Fruit fly (Drosophila melanogaster): ENCODE data around the gene CG15247.

Gene CG15247

DNA sequence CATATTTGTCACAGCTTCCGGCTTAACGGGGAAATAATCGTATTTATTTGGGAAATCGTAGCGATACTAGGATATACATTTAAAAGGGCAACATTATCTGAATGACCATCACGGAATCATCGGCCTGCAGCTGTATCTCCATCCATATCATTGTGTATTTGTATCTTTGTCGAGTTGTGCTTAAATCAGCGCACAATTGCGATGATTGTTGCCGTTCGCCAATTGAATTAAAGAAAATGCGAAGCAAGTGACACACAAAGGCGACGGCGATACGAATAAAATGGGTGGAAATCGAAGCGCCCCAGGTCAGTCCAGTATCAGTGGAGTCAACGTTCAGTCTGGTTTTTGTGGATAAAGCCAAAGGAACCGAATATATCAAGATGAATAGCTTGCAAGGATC, 3.1 kb upstream of the CG15247 start, which contains the start of gene CG9686:
Gene CG9686, plus strand, starts transcription at position 301 of the 400 bp plus-strand sequence.
- TF ChIP-seq CG13204 (GFP tag; optimal IDR thresholded peaks at IDR 0.05) (no peak), D1 (tag; optimal IDR thresholded peaks at IDR 0.05) (no peak), CG10348 (GFP tag; IDR thresholded peaks at IDR 0.05) (no peak), Ets98B (GFP tag; IDR thresholded peaks at IDR 0.05) (no peak), CG32121 (GFP tag; IDR thresholded peaks at IDR 0.05) (no peak), CG15710 (tag; optimal IDR thresholded peaks at IDR 0.05) (no peak), fd96Ca (GFP tag; IDR thresholded peaks at IDR 0.05) (no peak), CG17806 (tag; optimal IDR thresholded peaks at IDR 0.05) (no peak), CG12605 (GFP tag; IDR thresholded peaks at IDR 0.05) (no peak), CG4496 (GFP tag; IDR thresholded peaks at IDR 0.05) (no peak), gl (tag; optimal IDR thresholded peaks at IDR 0.05) (no peak), CG8159 (tag; optimal IDR thresholded peaks at IDR 0.05) (no peak), CG8301 (tag; optimal IDR thresholded peaks at IDR 0.05) (no peak), Pif1A (GFP tag; optimal IDR thresholded peaks at IDR 0.05) (no peak), Pif1B (GFP tag; optimal IDR thresholded peaks at IDR 0.05) (no peak), Snoo (tag; optimal IDR thresholded peaks at IDR 0.05) (no peak), CG9948 (tag; optimal IDR thresholded peaks at IDR 0.05) (no peak), CG14655 (GFP tag; optimal IDR thresholded peaks at IDR 0.05) (no peak)

- TF ChIP-seq CG12605 (GFP tag; IDR thresholded peaks at IDR 0.05) (no peak), Ets98B (GFP tag; IDR thresholded peaks at IDR 0.05) (no peak), CG34367 (tag; optimal IDR thresholded peaks at IDR 0.05) (no peak)
These were observed 1.7 kb upstream of the CG15247 start, which contains the start of gene CG1468 for dm6 chrX:9878125-9878524. Gene CG1468, plus strand, starts transcription at chrX:9878422.

DNA sequence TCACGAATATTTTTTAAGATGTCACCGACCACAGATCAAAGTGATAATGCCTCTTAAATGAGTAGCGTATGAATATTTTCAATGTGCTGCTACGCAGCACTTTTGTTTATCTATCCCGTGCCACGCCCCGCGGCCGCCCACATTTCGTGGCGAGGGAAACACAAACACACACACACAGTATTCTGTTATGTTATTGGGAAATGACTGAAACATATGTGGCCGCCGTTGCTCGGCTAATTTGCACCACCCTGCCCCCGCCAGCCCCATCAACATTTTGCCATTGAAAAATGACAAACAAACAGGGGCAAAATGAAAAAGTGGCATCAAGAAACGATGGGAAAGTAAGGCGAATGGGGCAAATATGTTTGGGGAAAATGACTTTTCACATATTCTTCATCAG, 768 bp upstream of the CG15247 start:
- TF ChIP-seq CG4496 (GFP tag; IDR thresholded peaks at IDR 0.05) (no peak), CG34367 (tag; optimal IDR thresholded peaks at IDR 0.05) (no peak)

dm6 chrX:9873917-9874316, 2.6 kb downstream of the CG15247 start, which contains the start of gene CG32695:
Gene CG32695, minus strand, starts transcription at chrX:9874057.
- TF ChIP-seq fd96Ca (GFP tag; IDR thresholded peaks at IDR 0.05): no peak
- no peak for TF ChIP-seq EcR (GFP tag; optimal IDR thresholded peaks at IDR 0.05)
- no peak for TF ChIP-seq CG4496 (GFP tag; IDR thresholded peaks at IDR 0.05)
- no peak for TF ChIP-seq Snoo (tag; optimal IDR thresholded peaks at IDR 0.05)
- no peak for TF ChIP-seq CG9948 (tag; optimal IDR thresholded peaks at IDR 0.05)
- no peak for TF ChIP-seq CG32121 (GFP tag; IDR thresholded peaks at IDR 0.05)
- no peak for TF ChIP-seq CG17806 (tag; optimal IDR thresholded peaks at IDR 0.05)
- no peak for TF ChIP-seq CG14655 (GFP tag; optimal IDR thresholded peaks at IDR 0.05)
- no peak for TF ChIP-seq D1 (tag; optimal IDR thresholded peaks at IDR 0.05)
- no peak for TF ChIP-seq CG15710 (tag; optimal IDR thresholded peaks at IDR 0.05)
- no peak for TF ChIP-seq Pif1A (GFP tag; optimal IDR thresholded peaks at IDR 0.05)
- no peak for TF ChIP-seq CG34367 (tag; optimal IDR thresholded peaks at IDR 0.05)
- no peak for TF ChIP-seq CG8301 (tag; optimal IDR thresholded peaks at IDR 0.05)
- no peak for TF ChIP-seq Ets98B (GFP tag; IDR thresholded peaks at IDR 0.05)
- TF ChIP-seq CG10348 (GFP tag; IDR thresholded peaks at IDR 0.05): no peak
- TF ChIP-seq CG13204 (GFP tag; optimal IDR thresholded peaks at IDR 0.05): no peak
- no peak for TF ChIP-seq CG8159 (tag; optimal IDR thresholded peaks at IDR 0.05)

DNA sequence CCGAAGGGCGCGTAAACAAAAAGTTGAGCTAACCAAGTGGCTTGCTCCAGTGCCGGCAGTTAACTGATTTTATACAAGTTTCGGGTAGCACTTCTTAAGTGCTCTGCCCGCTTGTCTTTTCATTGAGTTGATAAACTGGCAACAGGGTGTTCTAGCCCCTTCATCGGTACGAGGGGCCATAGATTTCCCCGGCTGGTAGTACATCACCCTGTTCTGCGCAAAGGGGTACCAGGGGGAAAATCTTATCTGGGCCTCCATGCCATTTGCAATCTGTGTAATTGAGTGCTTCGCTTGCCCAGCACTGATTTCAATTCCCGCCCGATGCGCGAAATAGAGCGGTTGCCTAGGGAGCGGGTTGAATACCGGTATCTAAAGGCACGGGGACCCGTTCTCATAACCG, 4.8 kb downstream of the CG15247 start, which contains the start of gene CG45061:
Gene CG45061, minus strand, starts transcription at position 71 of the 400 bp plus-strand sequence.
- TF ChIP-seq D1 (tag; optimal IDR thresholded peaks at IDR 0.05) (no peak), Pif1A (GFP tag; optimal IDR thresholded peaks at IDR 0.05) (no peak), CG17806 (tag; optimal IDR thresholded peaks at IDR 0.05) (no peak), CG4496 (GFP tag; IDR thresholded peaks at IDR 0.05) (no peak), CG34367 (tag; optimal IDR thresholded peaks at IDR 0.05) (no peak), CG9948 (tag; optimal IDR thresholded peaks at IDR 0.05) (no peak), fd96Ca (GFP tag; IDR thresholded peaks at IDR 0.05) (0 out of 3 replicates have a peak, but pooled peaks have one; percentile 33), Snoo (tag; optimal IDR thresholded peaks at IDR 0.05) (no peak), EcR (GFP tag; optimal IDR thresholded peaks at IDR 0.05) (no peak), gl (tag; optimal IDR thresholded peaks at IDR 0.05) (no peak), CG8301 (tag; optimal IDR thresholded peaks at IDR 0.05) (no peak), CG32121 (GFP tag; IDR thresholded peaks at IDR 0.05) (no peak), CG13204 (GFP tag; optimal IDR thresholded peaks at IDR 0.05) (no peak), Ets98B (GFP tag; IDR thresholded peaks at IDR 0.05) (0 out of 2 replicates have a peak, but pooled peaks have one; percentile 16), CG10348 (GFP tag; IDR thresholded peaks at IDR 0.05) (no peak), Pif1B (GFP tag; optimal IDR thresholded peaks at IDR 0.05) (no peak), CG15710 (tag; optimal IDR thresholded peaks at IDR 0.05) (no peak), CG12605 (GFP tag; IDR thresholded peaks at IDR 0.05) (no peak)

- TF ChIP-seq CG4496 (GFP tag; IDR thresholded peaks at IDR 0.05) (0 out of 3 replicates have a peak, but pooled peaks have one; percentile 32), CG8301 (tag; optimal IDR thresholded peaks at IDR 0.05) (no peak), CG10348 (GFP tag; IDR thresholded peaks at IDR 0.05) (no peak), EcR (GFP tag; optimal IDR thresholded peaks at IDR 0.05) (peak; percentile 46), CG12605 (GFP tag; IDR thresholded peaks at IDR 0.05) (no peak)
These were observed 7.8 kb downstream of the CG15247 start, which contains the start of gene CG45060 for dm6 chrX:9868510-9869248. Gene CG45060, minus strand, starts transcription at chrX:9868568.
